Fruit fly (Drosophila melanogaster): Measurements from ENCODE around the gene brwl.

brwl gene

DNA sequence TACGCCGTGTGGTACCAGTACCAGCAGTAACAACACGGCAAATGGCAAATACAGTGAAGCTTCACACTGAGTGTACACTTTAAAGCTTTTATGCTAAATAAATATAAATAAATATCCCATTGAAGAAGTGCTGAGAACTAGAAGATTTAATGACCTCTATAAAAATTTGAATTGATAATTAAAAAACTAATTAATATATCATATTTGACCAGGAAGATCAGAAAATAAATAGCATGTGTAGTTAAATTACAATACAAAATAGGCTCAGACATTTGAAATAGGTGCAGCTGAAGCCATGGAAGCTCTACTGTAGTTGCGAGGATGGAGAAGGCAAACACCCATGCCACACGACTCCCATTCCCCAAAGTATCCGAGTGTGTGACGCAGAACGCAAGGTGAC lies 4.2 kb upstream of the brwl start (continued):
- TF ChIP-seq hbn (GFP tag; IDR thresholded peaks at IDR 0.05; ENCODE audit: partially characterized antibody) (no peak), MTF-1 (GFP tag; optimal IDR thresholded peaks at IDR 0.05; ENCODE audit: borderline replicate concordance) (no peak), Trl (optimal IDR thresholded peaks at IDR 0.05) (no peak), Trl (GFP tag; optimal IDR thresholded peaks at IDR 0.05) (no peak), Antp (GFP tag; optimal IDR thresholded peaks at IDR 0.05) (no peak), CG32772 (GFP tag; IDR thresholded peaks at IDR 0.05) (no peak), jigr1 (GFP tag; IDR thresholded peaks at IDR 0.05) (no peak), trem (tag; optimal IDR thresholded peaks at IDR 0.05) (no peak), crol (GFP tag; IDR thresholded peaks at IDR 0.05) (no peak), exex (tag; optimal IDR thresholded peaks at IDR 0.05) (no peak), Dip3 (GFP tag; optimal IDR thresholded peaks at IDR 0.05) (no peak), ato (GFP tag; IDR thresholded peaks at IDR 0.05; ENCODE audit: partially characterized antibody) (no peak), Mes4 (GFP tag; optimal IDR thresholded peaks at IDR 0.05) (no peak), CG4854 (GFP tag; optimal IDR thresholded peaks at IDR 0.05) (no peak), NC2α (GFP tag; optimal IDR thresholded peaks at IDR 0.05) (no peak), grau (tag; optimal IDR thresholded peaks at IDR 0.05) (peak; percentile 85), CHES-1-like (GFP tag; optimal IDR thresholded peaks at IDR 0.05) (no peak), CG11085 (GFP tag; IDR thresholded peaks at IDR 0.05) (no peak), Asciz (GFP tag; optimal IDR thresholded peaks at IDR 0.05) (peak; percentile 24), cad (GFP tag; optimal IDR thresholded peaks at IDR 0.05) (no peak), Ssrp (tag; optimal IDR thresholded peaks at IDR 0.05) (peak; percentile 51), hb (GFP tag; IDR thresholded peaks at IDR 0.05; ENCODE audit: partially characterized antibody) (no peak), dan (GFP tag; IDR thresholded peaks at IDR 0.05) (no peak), CG17359 (tag; optimal IDR thresholded peaks at IDR 0.05) (peak; percentile 53), Oaz (GFP tag; IDR thresholded peaks at IDR 0.05) (no peak), CG5953 (GFP tag; IDR thresholded peaks at IDR 0.05) (no peak), ab (GFP tag; optimal IDR thresholded peaks at IDR 0.05) (no peak), HLH4C (GFP tag; IDR thresholded peaks at IDR 0.05; ENCODE audit: partially characterized antibody) (no peak), CG6654 (GFP tag; optimal IDR thresholded peaks at IDR 0.05) (no peak), wdn (GFP tag; IDR thresholded peaks at IDR 0.05) (0 out of 2 replicates have a peak, but pooled peaks have one; percentile 18), ara (GFP tag; IDR thresholded peaks at IDR 0.05) (no peak), rib (GFP tag; IDR thresholded peaks at IDR 0.05) (no peak), YL-1 (GFP tag; optimal IDR thresholded peaks at IDR 0.05) (no peak), Nf-YA (GFP tag; IDR thresholded peaks at IDR 0.05) (peak; percentile 38; the same call in 1 of the 2 replicates), BtbVII (GFP tag; optimal IDR thresholded peaks at IDR 0.05) (no peak), Ets97D (GFP tag; optimal IDR thresholded peaks at IDR 0.05) (no peak), gro (GFP tag; optimal IDR thresholded peaks at IDR 0.05) (no peak), Dll (GFP tag; IDR thresholded peaks at IDR 0.05; ENCODE audit: partially characterized antibody) (no peak), Rx (GFP tag; IDR thresholded peaks at IDR 0.05) (no peak), CG2712 (tag; optimal IDR thresholded peaks at IDR 0.05) (peak; percentile 54), CG16863 (GFP tag; optimal IDR thresholded peaks at IDR 0.05) (no peak), CG10543 (GFP tag; optimal IDR thresholded peaks at IDR 0.05) (peak; percentile 16), CG8388 (GFP tag; optimal IDR thresholded peaks at IDR 0.05) (peak; percentile 36), CTCF (GFP tag; optimal IDR thresholded peaks at IDR 0.05) (no peak), run (tag; optimal IDR thresholded peaks at IDR 0.05) (no peak), CG14014 (GFP tag; IDR thresholded peaks at IDR 0.05) (no peak), ash1 (GFP tag; optimal IDR thresholded peaks at IDR 0.05) (no peak), kah (GFP tag; optimal IDR thresholded peaks at IDR 0.05) (no peak), wek (GFP tag; optimal IDR thresholded peaks at IDR 0.05) (no peak), so (GFP tag; IDR thresholded peaks at IDR 0.05) (0 out of 3 replicates have a peak, but pooled peaks have one; percentile 29), tio (GFP tag; optimal IDR thresholded peaks at IDR 0.05) (peak; percentile 16), CG9727 (GFP tag; optimal IDR thresholded peaks at IDR 0.05) (peak; percentile 31), salm (tag; optimal IDR thresholded peaks at IDR 0.05) (no peak)
